Fruit fly (Drosophila melanogaster) whole organism, embryonic: Measurements from ENCODE around the gene CG9240.

ENCODE experiments used
- Ada2b ChIP-seq: fragments of 200-800 bp; sonication (Bioruptor generic); IDR thresholded peaks from 2 replicates; pipeline ENCODE4 v1.3.6; 2022; ENCODE audit warnings: missing biosample characterization, missing genetic modification characterization
- CG10462 ChIP-seq: fragments of 200-800 bp; sonication (Bioruptor generic); optimal IDR thresholded peaks from 2 replicates; lab custom pipeline; 2016; ENCODE audit warnings: missing biosample characterization, missing genetic modification characterization
- CG11093 ChIP-seq: fragments of 200-800 bp; sonication (Bioruptor generic); IDR thresholded peaks from 3 replicates; pipeline ENCODE4 v1.3.6; 2022; ENCODE audit warnings: missing biosample characterization, missing genetic modification characterization
- CG11398 ChIP-seq: fragments of 200-800 bp; sonication (Bioruptor generic); optimal IDR thresholded peaks from 2 replicates; lab custom pipeline; 2016; ENCODE audit warnings: missing biosample characterization, missing genetic modification characterization
- CG12219 ChIP-seq: fragments of 200-800 bp; sonication (Bioruptor generic); optimal IDR thresholded peaks from 3 replicates; lab custom pipeline; 2018; ENCODE audit warnings: missing biosample characterization, mild to moderate bottlenecking, missing genetic modification characterization
- CG1233 ChIP-seq: fragments of 200-800 bp; sonication (Bioruptor generic); optimal IDR thresholded peaks from 4 replicates; lab custom pipeline; 2018; ENCODE audit warnings: missing biosample characterization, mild to moderate bottlenecking, missing genetic modification characterization
- CG12942 ChIP-seq: fragments of 200-800 bp; sonication (Bioruptor generic); optimal IDR thresholded peaks from 3 replicates; lab custom pipeline; 2016; ENCODE audit warnings: missing biosample characterization, missing genetic modification characterization
- CG13287 ChIP-seq: fragments of 200-800 bp; sonication (Bioruptor generic); IDR thresholded peaks from 2 replicates; pipeline ENCODE4 v1.3.6; 2022; ENCODE audit warnings: missing biosample characterization, missing genetic modification characterization; ENCODE audit not compliant: partially characterized antibody
- CG16863 ChIP-seq: fragments of 200-800 bp; sonication (Bioruptor generic); optimal IDR thresholded peaks from 3 replicates; lab custom pipeline; 2016; ENCODE audit warnings: missing biosample characterization, missing genetic modification characterization
- CG18764 ChIP-seq: fragments of 200-800 bp; sonication (Bioruptor generic); optimal IDR thresholded peaks from 3 replicates; lab custom pipeline; 2016; ENCODE audit warnings: missing biosample characterization, missing genetic modification characterization
- CG2712 ChIP-seq: fragments of 200-800 bp; optimal IDR thresholded peaks from 3 replicates; lab custom pipeline; 2019; ENCODE audit warnings: missing biosample characterization, mild to moderate bottlenecking, missing genetic modification characterization, moderate library complexity
- CG31224 ChIP-seq: fragments of 200-800 bp; sonication (Bioruptor generic); IDR thresholded peaks from 2 replicates; pipeline ENCODE4 v1.3.6; 2022; ENCODE audit warnings: missing biosample characterization, missing genetic modification characterization
- CG32767 ChIP-seq: fragments of 200-800 bp; sonication (Bioruptor generic); IDR thresholded peaks from 2 replicates; pipeline ENCODE4 v1.3.6; 2022; ENCODE audit warnings: missing biosample characterization, missing genetic modification characterization
- CG3847 ChIP-seq: fragments of 200-800 bp; sonication (Bioruptor generic); IDR thresholded peaks from 2 replicates; pipeline ENCODE4 v1.3.6; 2022; ENCODE audit warnings: missing biosample characterization, missing genetic modification characterization
- CG3995 ChIP-seq: fragments of 200-800 bp; sonication (Bioruptor generic); optimal IDR thresholded peaks from 3 replicates; lab custom pipeline; 2016; ENCODE audit warnings: missing biosample characterization, missing genetic modification characterization
- CG4282 ChIP-seq: fragments of 200-800 bp; sonication (Bioruptor generic); optimal IDR thresholded peaks from 2 replicates; lab custom pipeline; 2016; ENCODE audit warnings: missing biosample characterization, missing genetic modification characterization
- CG6683 ChIP-seq: fragments of 200-800 bp; sonication (Bioruptor generic); optimal IDR thresholded peaks from 2 replicates; lab custom pipeline; 2017; ENCODE audit warnings: missing biosample characterization, mild to moderate bottlenecking, missing genetic modification characterization, missing genetic modification reagents
- CG6854 ChIP-seq: fragments of 200-800 bp; sonication (Bioruptor generic); optimal IDR thresholded peaks from 3 replicates; lab custom pipeline; 2017; ENCODE audit warnings: missing biosample characterization, mild to moderate bottlenecking, missing genetic modification characterization
- CG7556 ChIP-seq: fragments of 200-800 bp; sonication (Bioruptor generic); optimal IDR thresholded peaks from 2 replicates; lab custom pipeline; 2017; ENCODE audit warnings: missing biosample characterization, mild to moderate bottlenecking, missing genetic modification characterization
- CG8290 ChIP-seq, 3 experiments: fragments of 200-800 bp; sonication (Bioruptor generic); optimal IDR thresholded peaks; 2 replicates each; lab custom pipeline; 2016 to 2019; ENCODE audit warnings: missing biosample characterization in 3 of 3, missing genetic modification characterization in 3 of 3, mild to moderate bottlenecking in 2 of 3, moderate library complexity in 1 of 3
- Dbx ChIP-seq: fragments of 200-800 bp; sonication (Bioruptor generic); IDR thresholded peaks from 3 replicates; pipeline ENCODE4 v1.3.6; 2022; ENCODE audit warnings: missing biosample characterization, missing genetic modification characterization
- Gug ChIP-seq: fragments of 200-800 bp; sonication (Bioruptor generic); IDR thresholded peaks from 4 replicates; pipeline ENCODE4 v1.3.6; 2022; ENCODE audit warnings: missing biosample characterization, missing genetic modification characterization
- HLH4C ChIP-seq: fragments of 200-800 bp; sonication (Bioruptor generic); IDR thresholded peaks from 3 replicates; pipeline ENCODE4 v1.3.6; 2022; ENCODE audit warnings: missing biosample characterization, missing genetic modification characterization; ENCODE audit not compliant: partially characterized antibody
- Hr51 ChIP-seq, 2 experiments: fragments of 200-800 bp; sonication (Bioruptor generic); optimal IDR thresholded peaks; 2 replicates in 1 of 2; 3 replicates in 1 of 2; lab custom pipeline; 2016 to 2018; ENCODE audit warnings: missing biosample characterization in 2 of 2, missing genetic modification characterization in 2 of 2, mild to moderate bottlenecking in 1 of 2, moderate library complexity in 1 of 2
- Lhr ChIP-seq: fragments of 200-800 bp; sonication (Bioruptor generic); optimal IDR thresholded peaks from 3 replicates; lab custom pipeline; 2017; ENCODE audit warnings: mild to moderate bottlenecking, missing biosample characterization, missing genetic modification reagents, missing genetic modification characterization
- Lpt ChIP-seq: fragments of >200 bp; optimal IDR thresholded peaks from 2 replicates; lab custom pipeline; 2018; ENCODE audit warnings: missing biosample characterization, missing genetic modification characterization
- NC2β ChIP-seq: fragments of 200-800 bp; sonication (Bioruptor generic); optimal IDR thresholded peaks from 2 replicates; lab custom pipeline; 2016; ENCODE audit warnings: missing biosample characterization, missing genetic modification characterization
- PHDP ChIP-seq: fragments of 200-800 bp; sonication (Bioruptor generic); optimal IDR thresholded peaks from 3 replicates; lab custom pipeline; 2018; ENCODE audit warnings: missing biosample characterization, mild to moderate bottlenecking, missing genetic modification characterization, moderate library complexity
- Poxn ChIP-seq: fragments of 200-800 bp; sonication (Bioruptor generic); IDR thresholded peaks from 2 replicates; pipeline ENCODE4 v1.3.6; 2022; ENCODE audit warnings: missing biosample characterization, missing genetic modification characterization
- Rfx ChIP-seq: fragments of 200-800 bp; sonication (Bioruptor generic); IDR thresholded peaks from 2 replicates; pipeline ENCODE4 v1.3.6; 2022; ENCODE audit warnings: missing biosample characterization, missing genetic modification characterization
- Rx ChIP-seq: fragments of 200-800 bp; sonication (Bioruptor generic); IDR thresholded peaks from 2 replicates; pipeline ENCODE4 v1.3.6; 2022; ENCODE audit warnings: missing biosample characterization, missing genetic modification characterization
- Taf1 ChIP-seq: fragments of 200-800 bp; sonication (Bioruptor generic); IDR thresholded peaks from 2 replicates; pipeline ENCODE4 v1.3.6; 2022; ENCODE audit warnings: missing biosample characterization, missing genetic modification characterization
- abd-A ChIP-seq: fragments of 200-800 bp; sonication (Bioruptor generic); optimal IDR thresholded peaks from 3 replicates; lab custom pipeline; 2019; ENCODE audit warnings: missing biosample characterization, mild to moderate bottlenecking, missing genetic modification characterization, moderate library complexity
- ac ChIP-seq: fragments of 200-800 bp; sonication (Bioruptor generic); optimal IDR thresholded peaks from 3 replicates; lab custom pipeline; 2017; ENCODE audit warnings: missing biosample characterization, mild to moderate bottlenecking, missing genetic modification characterization
- al ChIP-seq: fragments of 200-800 bp; sonication (Bioruptor generic); IDR thresholded peaks from 2 replicates; pipeline ENCODE4 v1.3.6; 2022; ENCODE audit warnings: missing biosample characterization, missing genetic modification characterization
- ash1 ChIP-seq: fragments of 200-800 bp; sonication (Bioruptor generic); optimal IDR thresholded peaks from 2 replicates; lab custom pipeline; 2018; ENCODE audit warnings: missing biosample characterization, mild to moderate bottlenecking, missing genetic modification characterization
- az2 ChIP-seq: fragments of 200-800 bp; sonication (Bioruptor generic); optimal IDR thresholded peaks from 3 replicates; lab custom pipeline; 2016; ENCODE audit warnings: missing biosample characterization, missing genetic modification characterization
- caup ChIP-seq: fragments of 200-800 bp; sonication (Bioruptor generic); optimal IDR thresholded peaks from 3 replicates; lab custom pipeline; 2017; ENCODE audit warnings: missing biosample characterization, mild to moderate bottlenecking, missing genetic modification characterization, moderate library complexity; ENCODE audit not compliant: severe bottlenecking
- ci ChIP-seq: fragments of 200-800 bp; sonication (Bioruptor generic); IDR thresholded peaks from 3 replicates; pipeline ENCODE4 v1.3.6; 2022; ENCODE audit warnings: missing biosample characterization, missing genetic modification characterization
- dimm ChIP-seq: fragments of 200-800 bp; sonication (Bioruptor generic); IDR thresholded peaks from 2 replicates; pipeline ENCODE4 v1.3.6; 2022; ENCODE audit warnings: missing biosample characterization, missing genetic modification characterization
- gem ChIP-seq: fragments of 200-800 bp; sonication (Bioruptor generic); optimal IDR thresholded peaks from 2 replicates; lab custom pipeline; 2019; ENCODE audit warnings: missing biosample characterization, mild to moderate bottlenecking, missing genetic modification characterization, moderate library complexity
- gsb-n ChIP-seq: fragments of 200-800 bp; sonication (Bioruptor generic); optimal IDR thresholded peaks from 3 replicates; lab custom pipeline; 2018; ENCODE audit warnings: missing biosample characterization, mild to moderate bottlenecking, missing genetic modification characterization
- insv ChIP-seq, 2 experiments: fragments of 200-800 bp; sonication (Bioruptor generic); optimal IDR thresholded peaks; 3 replicates each; lab custom pipeline; 2016 to 2018; ENCODE audit warnings: missing biosample characterization in 2 of 2, missing genetic modification characterization in 2 of 2
- klu ChIP-seq: fragments of 200-800 bp; sonication (Bioruptor generic); IDR thresholded peaks from 2 replicates; pipeline ENCODE4 v1.3.6; 2022; ENCODE audit warnings: missing biosample characterization, missing genetic modification characterization
- org-1 ChIP-seq: fragments of 200-800 bp; sonication (Bioruptor generic); optimal IDR thresholded peaks from 2 replicates; lab custom pipeline; 2017; ENCODE audit warnings: missing biosample characterization, missing genetic modification characterization
- pan ChIP-seq, 4 experiments: fragments of >200 bp in 3 of 4; fragments of 200-800 bp in 1 of 4; sonication (Bioruptor generic) in 1 of 4; optimal IDR thresholded peaks in 3 of 4; IDR thresholded peaks in 1 of 4; 2 replicates each; pipeline versions ENCODE4 v1.3.6 to Lab custom; 2017 to 2022; ENCODE audit warnings: missing biosample characterization in 2 of 4, missing genetic modification characterization in 2 of 4, mixed read lengths in 1 of 4
- psq ChIP-seq: fragments of 200-800 bp; sonication (Bioruptor generic); optimal IDR thresholded peaks from 2 replicates; lab custom pipeline; 2017; ENCODE audit warnings: missing biosample characterization, missing genetic modification characterization
- unc-4 ChIP-seq: fragments of 200-800 bp; sonication (Bioruptor generic); IDR thresholded peaks from 2 replicates; pipeline ENCODE4 v1.3.6; 2022; ENCODE audit warnings: missing biosample characterization, missing genetic modification characterization; ENCODE audit not compliant: partially characterized antibody
- zen ChIP-seq: fragments of 200-800 bp; sonication (Bioruptor generic); optimal IDR thresholded peaks from 3 replicates; lab custom pipeline; 2018; ENCODE audit warnings: missing biosample characterization, mild to moderate bottlenecking, missing genetic modification characterization, moderate library complexity

Gene CG9240

DNA sequence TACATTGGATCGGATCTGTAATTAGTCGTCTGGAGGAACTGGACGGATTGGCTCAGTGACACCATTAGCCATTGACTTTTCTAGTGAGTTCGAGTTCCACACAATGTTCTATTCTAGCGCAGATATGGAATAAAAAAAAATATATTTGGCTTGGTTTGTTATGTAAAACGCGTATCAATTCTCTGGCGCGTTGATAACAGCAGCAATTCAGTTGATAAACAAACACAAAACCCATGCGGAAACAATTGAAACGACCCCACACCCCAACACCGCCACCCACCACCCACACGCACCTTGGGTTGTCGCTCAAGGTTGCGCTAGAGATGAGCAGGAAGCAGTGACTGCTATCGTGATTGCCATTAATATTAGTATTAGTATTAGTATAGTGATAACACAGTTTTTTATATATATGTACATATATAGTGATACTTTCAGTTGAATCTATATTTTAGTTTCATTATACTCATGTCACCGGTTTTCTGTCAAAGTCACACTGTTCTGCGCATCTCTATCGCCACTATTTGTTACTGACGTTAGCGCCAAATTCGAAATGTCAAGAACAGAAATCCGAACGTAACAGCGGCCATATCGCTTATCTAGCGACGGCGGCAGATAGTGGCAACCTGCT, 3.4 kb downstream of the CG9240 start (continued):
- TF ChIP-seq al (GFP tag; lab: Robert Waterston, UW) = peak; percentile 94
- TF ChIP-seq CG16863 (GFP tag; lab: Kevin White, UChicago) = no peak
- no peak for TF ChIP-seq ac (GFP tag; lab: Kevin White, UChicago)
- TF ChIP-seq CG6683 (GFP tag; lab: Kevin White, UChicago) = peak; percentile 84
- peak; percentile 90 for TF ChIP-seq Gug (GFP tag; lab: Robert Waterston, UW)
- TF ChIP-seq CG31224 = peak; percentile 90
- peak; percentile 97 for TF ChIP-seq Rfx (GFP tag; lab: Robert Waterston, UW)
- TF ChIP-seq pan (optimal IDR thresholded peaks at IDR 0.05; lab: Kevin White, UChicago) = no peak
- peak in 1 of 2 experiments; percentile 96 for TF ChIP-seq pan (GFP tag; optimal IDR thresholded peaks at IDR 0.05 in 1 of 2, IDR thresholded peaks at IDR 0.05 in 1 of 2)
- peak; percentile 85 for TF ChIP-seq dimm
- TF ChIP-seq psq = peak; percentile 63
- peak; percentile 43 for TF ChIP-seq Lhr
- TF ChIP-seq CG3847 (GFP tag; lab: Robert Waterston, UW) = peak; percentile 89
- peak; percentile 82 for TF ChIP-seq ash1 (GFP tag; lab: Kevin White, UChicago)
- TF ChIP-seq klu (GFP tag; lab: Robert Waterston, UW) = peak; percentile 94
- TF ChIP-seq Lpt (GFP tag; lab: Kevin White, UChicago) = no peak
- peak; percentile 94 for TF ChIP-seq CG2712 (tag; lab: Kevin White, UChicago)
- TF ChIP-seq CG6854 (GFP tag; lab: Kevin White, UChicago) = peak; percentile 90
- TF ChIP-seq CG4282 (GFP tag; lab: Kevin White, UChicago) = no peak
- TF ChIP-seq abd-A (tag; lab: Kevin White, UChicago) = no peak
- TF ChIP-seq CG18764 (GFP tag; lab: Kevin White, UChicago) = peak; percentile 80
- TF ChIP-seq unc-4 = peak; percentile 33
- TF ChIP-seq CG8290 (GFP tag; optimal IDR thresholded peaks at IDR 0.05; lab: Kevin White, UChicago) = peak; percentile 86
- peak in 1 of 2 experiments; percentile 82 for TF ChIP-seq CG8290 (tag; optimal IDR thresholded peaks at IDR 0.05; lab: Kevin White, UChicago)
- peak; percentile 69; the same call in 1 of the 2 replicates for TF ChIP-seq Poxn (GFP tag; lab: Robert Waterston, UW)
- peak; percentile 99 for TF ChIP-seq CG3995 (GFP tag; lab: Kevin White, UChicago)
- peak; percentile 94 for TF ChIP-seq caup (GFP tag; lab: Kevin White, UChicago)
- TF ChIP-seq insv (GFP tag; optimal IDR thresholded peaks at IDR 0.05; lab: Kevin White, UChicago) = no peak
- TF ChIP-seq Dbx (GFP tag; lab: Robert Waterston, UW) = peak; percentile 97
- TF ChIP-seq Rx = peak; percentile 86
- peak; percentile 90 for TF ChIP-seq zen (tag; lab: Kevin White, UChicago)
- peak; percentile 81 for TF ChIP-seq gsb-n (tag; lab: Kevin White, UChicago)
- TF ChIP-seq az2 = peak; percentile 88
- no peak for TF ChIP-seq NC2β (GFP tag; lab: Kevin White, UChicago)
- peak; percentile 68 for TF ChIP-seq CG10462 (GFP tag; lab: Kevin White, UChicago)
- TF ChIP-seq HLH4C = no peak
- peak; percentile 59 for TF ChIP-seq CG13287
- TF ChIP-seq Taf1 (GFP tag; lab: Robert Waterston, UW) = peak; percentile 92
- peak; percentile 96 for TF ChIP-seq Ada2b (GFP tag; lab: Robert Waterston, UW)
- TF ChIP-seq CG7556 (GFP tag; lab: Kevin White, UChicago) = peak; percentile 92
- TF ChIP-seq PHDP (tag; lab: Kevin White, UChicago) = peak; percentile 93
- peak; percentile 96 for TF ChIP-seq gem (tag; lab: Kevin White, UChicago)
- peak; percentile 84 for TF ChIP-seq CG32767 (GFP tag; lab: Robert Waterston, UW)
- TF ChIP-seq Hr51 (GFP tag; optimal IDR thresholded peaks at IDR 0.05; lab: Kevin White, UChicago) = peak; percentile 31 to 88
- peak; percentile 84 for TF ChIP-seq org-1 (GFP tag; lab: Kevin White, UChicago)
- no peak for TF ChIP-seq CG11398 (GFP tag; lab: Kevin White, UChicago)
- TF ChIP-seq CG1233 (GFP tag; lab: Kevin White, UChicago) = peak; percentile 88
- peak; percentile 85 for TF ChIP-seq CG12942
- peak; percentile 87 for TF ChIP-seq CG11093 (GFP tag; lab: Robert Waterston, UW)
- peak; percentile 88 for TF ChIP-seq ci (GFP tag; lab: Robert Waterston, UW)
- peak; percentile 83 for TF ChIP-seq CG12219 (GFP tag; lab: Kevin White, UChicago)
